Fruit fly (Drosophila melanogaster): Measurements from ENCODE around the gene Cpr72Ec.

Gene Cpr72Ec

dm6 chr3L:16367240-16367639 lies at the start of gene Cpr72Ec:
Gene Cpr72Ec (minus strand): TSS chr3L:16367340.
- TF ChIP-seq CTCF (optimal IDR thresholded peaks at IDR 0.05) (no peak), CG8478 (optimal IDR thresholded peaks at IDR 0.05) (no peak)

DNA sequence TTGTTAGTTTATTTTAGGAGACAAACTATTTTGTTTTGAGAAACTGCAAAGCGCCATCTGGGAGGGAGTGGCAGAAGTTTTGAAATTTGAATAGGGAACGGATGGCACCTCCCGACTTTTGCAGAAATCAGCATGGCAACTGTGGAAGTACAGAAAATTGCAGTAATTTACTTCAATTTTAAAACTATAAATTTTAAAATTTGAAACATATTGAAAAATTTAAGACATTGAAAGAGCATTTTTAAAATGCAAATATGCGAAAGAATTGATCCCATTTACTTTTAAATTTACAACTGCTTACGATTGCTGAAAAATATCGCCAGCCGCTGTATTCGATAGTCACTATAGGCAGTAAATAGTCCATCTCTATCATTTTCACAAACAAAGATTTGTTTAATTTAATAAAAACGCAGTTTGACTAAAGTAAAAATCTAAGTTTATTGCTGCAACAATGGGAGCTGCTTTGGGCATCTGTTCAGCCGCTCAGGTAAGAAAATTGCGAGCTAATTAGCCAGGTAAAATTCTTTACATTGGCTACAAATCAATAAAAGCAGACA lies 45.3 kb upstream of the Cpr72Ec start, which contains the start of gene Serinc:
Gene Serinc, plus strand, starts transcription at position 329 of the 557 bp plus-strand sequence.
- no peak for TF ChIP-seq CG8478 (optimal IDR thresholded peaks at IDR 0.05)
- peak; percentile 68 to 92 for TF ChIP-seq CTCF (optimal IDR thresholded peaks at IDR 0.05)

DNA sequence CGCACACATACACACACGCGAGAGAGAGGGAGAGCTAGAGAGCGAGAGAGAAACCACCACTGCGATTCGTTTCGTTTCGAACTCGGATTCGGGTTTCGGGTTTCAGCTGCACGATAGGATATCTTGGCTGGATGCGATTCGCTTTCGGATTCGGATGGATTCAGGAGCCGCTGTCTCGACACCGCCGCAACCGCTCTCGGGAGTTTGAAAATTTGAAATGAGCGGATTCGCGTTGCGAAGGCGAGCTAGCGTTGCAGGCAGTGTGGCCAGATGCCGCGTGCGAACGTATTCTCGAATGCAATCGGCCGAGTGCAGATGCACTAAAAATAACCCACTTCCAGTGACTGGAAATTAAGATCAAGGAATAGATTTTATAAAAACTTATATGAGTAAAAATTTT lies 44.4 kb upstream of the Cpr72Ec start, which contains the start of gene fax:
Gene fax, minus strand, starts transcription at position 263 of the 400 bp plus-strand sequence.
- TF ChIP-seq CTCF (optimal IDR thresholded peaks at IDR 0.05) = peak in 1 of 2 experiments; percentile 60
- no peak for TF ChIP-seq CG8478 (optimal IDR thresholded peaks at IDR 0.05)

DNA sequence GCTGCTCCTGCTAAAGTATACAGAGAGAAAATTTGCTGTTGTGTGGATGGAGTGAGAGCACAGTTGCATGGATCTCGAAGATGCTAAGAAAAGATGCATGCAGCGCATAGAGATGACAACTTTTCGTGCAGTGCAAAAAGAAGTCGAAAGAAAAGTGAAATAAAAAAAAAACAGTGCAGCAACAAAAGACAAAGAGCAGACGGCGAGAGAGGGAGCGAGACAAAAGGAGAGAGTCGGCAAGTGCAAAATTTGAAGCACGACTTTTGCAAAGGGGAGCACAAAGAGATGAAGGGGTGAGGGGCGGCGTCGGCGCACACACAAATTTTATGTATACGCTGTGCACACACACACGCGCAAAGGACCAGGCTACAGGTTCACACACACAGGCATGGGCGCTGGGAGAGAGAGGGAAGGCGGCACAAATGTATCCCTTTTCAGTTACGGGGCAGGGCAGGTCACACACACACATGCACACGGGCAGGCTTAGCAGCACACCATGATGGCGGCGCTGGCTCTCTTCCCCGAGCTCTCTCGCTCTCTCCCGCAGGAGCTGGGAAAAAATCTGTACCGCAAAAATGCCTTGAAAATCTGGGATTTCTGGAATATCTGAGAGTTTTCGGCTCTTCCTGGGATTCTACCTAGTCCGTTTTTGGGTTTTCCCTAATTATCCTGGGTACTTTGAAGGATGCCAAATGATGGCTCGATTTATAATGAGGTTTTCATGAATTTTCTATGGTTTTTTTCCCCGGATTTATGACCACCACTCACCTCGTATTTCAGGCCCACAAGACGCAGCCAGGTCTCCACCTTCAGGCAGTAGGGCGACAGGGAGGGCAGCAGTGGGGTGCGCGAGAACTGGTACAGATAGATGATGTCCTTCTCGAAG lies 43.3 kb upstream of the Cpr72Ec start:
- TF ChIP-seq CTCF (optimal IDR thresholded peaks at IDR 0.05) (no peak), CG8478 (optimal IDR thresholded peaks at IDR 0.05) (no peak)

dm6 chr3L:16409440-16410233 lies 42.5 kb upstream of the Cpr72Ec start:
- TF ChIP-seq CTCF (optimal IDR thresholded peaks at IDR 0.05) (no peak), CG8478 (optimal IDR thresholded peaks at IDR 0.05) (no peak)

- TF ChIP-seq CTCF (optimal IDR thresholded peaks at IDR 0.05) = no peak
- TF ChIP-seq CG8478 (optimal IDR thresholded peaks at IDR 0.05) = no peak
Measured at dm6 chr3L:16408609-16409439, 41.7 kb upstream of the Cpr72Ec start.

- TF ChIP-seq CTCF (optimal IDR thresholded peaks at IDR 0.05) (peak; percentile 87 to 92), CG8478 (optimal IDR thresholded peaks at IDR 0.05) (no peak)
Measured at dm6 chr3L:16407815-16408608, 40.9 kb upstream of the Cpr72Ec start.

- TF ChIP-seq CG8478 (optimal IDR thresholded peaks at IDR 0.05) (no peak), CTCF (optimal IDR thresholded peaks at IDR 0.05) (no peak)
Measured at dm6 chr3L:16402253-16402652, 35.1 kb upstream of the Cpr72Ec start.

DNA sequence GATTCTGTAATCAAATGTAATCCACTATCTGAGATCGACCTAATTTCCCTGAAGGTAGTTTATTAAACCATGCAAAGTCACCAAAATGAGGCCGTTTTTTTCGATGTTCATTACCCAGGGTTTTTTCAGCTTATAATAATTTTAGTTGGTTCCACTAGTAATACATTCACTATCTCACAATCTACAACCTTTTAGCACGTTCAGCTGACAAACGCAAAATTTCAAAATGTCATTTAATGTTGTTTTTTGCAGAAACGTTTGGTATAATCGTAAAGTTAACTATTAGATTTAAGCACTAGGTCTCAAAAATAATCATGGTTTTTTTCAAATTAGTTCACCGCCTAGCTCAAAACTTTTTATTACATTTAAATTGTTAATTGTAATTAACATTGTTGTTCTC lies 33.0 kb upstream of the Cpr72Ec start, which contains the start of gene CG44836:
Gene CG44836, minus strand, starts transcription at position 101 of the 400 bp plus-strand sequence.
- TF ChIP-seq CTCF (optimal IDR thresholded peaks at IDR 0.05) = no peak
- no peak for TF ChIP-seq CG8478 (optimal IDR thresholded peaks at IDR 0.05)

dm6 chr3L:16394506-16394905 lies 27.4 kb upstream of the Cpr72Ec start, which contains the start of gene Gagr:
Gene Gagr (plus strand): TSS chr3L:16394586.
- no peak for TF ChIP-seq CG8478 (optimal IDR thresholded peaks at IDR 0.05)
- TF ChIP-seq CTCF (optimal IDR thresholded peaks at IDR 0.05) = no peak

dm6 chr3L:16393700-16394099 lies 26.6 kb upstream of the Cpr72Ec start:
- TF ChIP-seq CG8478 (optimal IDR thresholded peaks at IDR 0.05) = no peak

DNA sequence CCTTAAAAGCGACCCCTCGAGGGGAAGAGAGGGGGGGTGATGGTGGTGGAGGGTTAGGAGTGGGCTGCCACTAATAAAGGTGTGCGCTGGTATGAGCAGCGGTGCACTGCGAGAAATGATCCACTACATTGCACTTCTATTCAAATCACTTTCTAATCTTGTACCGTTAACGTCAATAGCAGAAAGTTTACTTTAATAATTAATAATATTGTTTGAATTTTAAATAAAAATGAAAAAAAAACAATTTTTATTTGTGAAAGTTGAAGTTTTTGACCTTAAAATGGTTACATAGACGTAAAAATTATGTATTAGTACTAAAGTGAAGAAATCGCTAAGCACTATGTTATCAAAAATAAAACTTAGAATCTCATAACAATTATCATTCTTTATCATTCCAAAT lies 25.7 kb upstream of the Cpr72Ec start:
- TF ChIP-seq CG8478 (optimal IDR thresholded peaks at IDR 0.05) (no peak), CTCF (optimal IDR thresholded peaks at IDR 0.05) (no peak)

- TF ChIP-seq CG8478 (optimal IDR thresholded peaks at IDR 0.05) (no peak), CTCF (optimal IDR thresholded peaks at IDR 0.05) (no peak)
Measured at dm6 chr3L:16392203-16392800, 25.2 kb upstream of the Cpr72Ec start.
